Worm (Caenorhabditis elegans) whole organism, young adult: ENCODE measurements around the gene T05H10.4.
A peak's percentile ranks its signal among the peaks of the same experiment; 100 is the strongest.

Experiments used
- B0035.1 ChIP-seq: sonication (generic microtip); optimal IDR thresholded peaks from 2 replicates; lab custom pipeline; 2016; ENCODE audit warnings: missing genetic modification characterization, mild to moderate bottlenecking, missing compliant biosample characterization, missing genotype, missing genetic modification reagents
- C06A6.2 ChIP-seq: fragments of 200-800 bp; sonication (Bioruptor generic); conservative IDR thresholded peaks from 2 replicates; pipeline ENCODE4 v1.3.6; 2022; ENCODE audit warnings: missing genetic modification characterization, missing compliant biosample characterization
- C17E4.6 ChIP-seq: fragments of 200-800 bp; sonication (Bioruptor generic); IDR thresholded peaks from 2 replicates; pipeline ENCODE4 v1.3.6; 2022; ENCODE audit warnings: missing genetic modification reagents, missing genetic modification characterization, missing compliant biosample characterization
- D2030.7 ChIP-seq: fragments of 200-800 bp; sonication (Bioruptor generic); IDR thresholded peaks from 2 replicates; pipeline ENCODE4 v1.3.6; 2022; ENCODE audit warnings: missing genetic modification reagents, missing genetic modification characterization, missing compliant biosample characterization
- F10E7.11 ChIP-seq: sonication (generic microtip); optimal IDR thresholded peaks from 2 replicates; lab custom pipeline; 2017; ENCODE audit warnings: mild to moderate bottlenecking, missing genetic modification characterization, moderate library complexity, missing compliant biosample characterization
- F33H1.4 ChIP-seq: fragments of 200-800 bp; sonication (Bioruptor generic); IDR thresholded peaks from 2 replicates; pipeline ENCODE4 v1.3.6; 2022; ENCODE audit warnings: missing genetic modification reagents, missing genetic modification characterization, missing compliant biosample characterization
- F39B2.1 ChIP-seq: fragments of 200-800 bp; sonication (Bioruptor generic); IDR thresholded peaks from 2 replicates; pipeline ENCODE4 v1.3.6; 2022; ENCODE audit warnings: missing genetic modification reagents, missing genetic modification characterization, missing compliant biosample characterization
- F55B11.4 ChIP-seq: sonication (generic microtip); optimal IDR thresholded peaks from 2 replicates; lab custom pipeline; 2016; ENCODE audit warnings: missing compliant biosample characterization, missing genetic modification characterization, borderline replicate concordance; ENCODE audit not compliant: insufficient read depth
- T26A5.8 ChIP-seq: sonication (generic microtip); optimal IDR thresholded peaks from 2 replicates; lab custom pipeline; 2016; ENCODE audit warnings: missing genetic modification characterization, missing compliant biosample characterization
- Y53F4B.3 ChIP-seq: fragments of 200-800 bp; sonication (Bioruptor generic); IDR thresholded peaks from 2 replicates; pipeline ENCODE4 v1.3.6; 2022; ENCODE audit warnings: missing genetic modification reagents, missing genetic modification characterization, missing compliant biosample characterization
- Y53G8AR.9 ChIP-seq: fragments of 200-800 bp; sonication (Bioruptor generic); conservative IDR thresholded peaks from 2 replicates; pipeline ENCODE4 v1.3.6; 2022; ENCODE audit warnings: missing genetic modification reagents, missing genetic modification characterization, missing compliant biosample characterization
- Y95B8A.8 ChIP-seq: fragments of 200-800 bp; sonication (Bioruptor generic); IDR thresholded peaks from 2 replicates; pipeline ENCODE4 v1.3.6; 2022; ENCODE audit warnings: missing genetic modification reagents, missing genetic modification characterization, missing compliant biosample characterization
- aptf-3 ChIP-seq: fragments of 200-800 bp; sonication (Bioruptor generic); IDR thresholded peaks from 2 replicates; pipeline ENCODE4 v1.3.6; 2022; ENCODE audit warnings: missing genetic modification characterization, missing compliant biosample characterization
- atf-7 ChIP-seq: sonication (generic microtip); optimal IDR thresholded peaks from 2 replicates; lab custom pipeline; 2017; ENCODE audit warnings: mild to moderate bottlenecking, missing genetic modification characterization, missing compliant biosample characterization
- attf-5 ChIP-seq: fragments of 200-800 bp; sonication (Bioruptor generic); optimal IDR thresholded peaks from 2 replicates; lab custom pipeline; 2018; ENCODE audit warnings: mild to moderate bottlenecking, missing genetic modification characterization, missing compliant biosample characterization
- attf-6 ChIP-seq: fragments of 200-800 bp; sonication (Bioruptor generic); IDR thresholded peaks from 2 replicates; pipeline ENCODE4 v1.3.6; 2022; ENCODE audit warnings: missing genetic modification reagents, missing genetic modification characterization, missing compliant biosample characterization
- ceh-27 ChIP-seq: fragments of 200-800 bp; sonication (Bioruptor generic); optimal IDR thresholded peaks from 2 replicates; lab custom pipeline; 2018; ENCODE audit warnings: mild to moderate bottlenecking, missing genetic modification characterization, moderate library complexity, missing compliant biosample characterization
- ceh-91 ChIP-seq: fragments of 200-800 bp; sonication (Bioruptor generic); IDR thresholded peaks from 2 replicates; pipeline ENCODE4 v1.3.6; 2022; ENCODE audit warnings: missing genetic modification reagents, missing genetic modification characterization, missing compliant biosample characterization
- dox-1 ChIP-seq: fragments of 200-800 bp; sonication (Bioruptor generic); IDR thresholded peaks from 2 replicates; pipeline ENCODE4 v1.3.6; 2022; ENCODE audit warnings: missing genetic modification reagents, missing genetic modification characterization, missing compliant biosample characterization
- ekl-4 ChIP-seq: fragments of 200-800 bp; sonication (Bioruptor generic); IDR thresholded peaks from 2 replicates; pipeline ENCODE4 v1.3.6; 2022; ENCODE audit warnings: missing genetic modification reagents, missing genetic modification characterization, missing compliant biosample characterization
- ets-4 ChIP-seq: fragments of 200-800 bp; sonication (Bioruptor generic); optimal IDR thresholded peaks from 2 replicates; lab custom pipeline; 2018; ENCODE audit warnings: mild to moderate bottlenecking, missing genetic modification characterization, missing compliant biosample characterization
- fkh-3 ChIP-seq: sonication (generic microtip); optimal IDR thresholded peaks from 2 replicates; lab custom pipeline; 2016; ENCODE audit warnings: mild to moderate bottlenecking, missing genetic modification characterization, missing compliant biosample characterization
- hlh-12 ChIP-seq: sonication (generic microtip); optimal IDR thresholded peaks from 2 replicates; lab custom pipeline; 2016; ENCODE audit warnings: missing genetic modification characterization, missing compliant biosample characterization
- hlh-26 ChIP-seq: fragments of 200-800 bp; sonication (Bioruptor generic); conservative IDR thresholded peaks from 2 replicates; pipeline ENCODE4 v1.3.6; 2022; ENCODE audit warnings: missing genetic modification reagents, missing genetic modification characterization, missing compliant biosample characterization
- hsf-1 ChIP-seq: fragments of 200-800 bp; sonication (Bioruptor generic); IDR thresholded peaks from 2 replicates; pipeline ENCODE4 v1.3.6; 2022; ENCODE audit warnings: missing genetic modification reagents, missing genetic modification characterization, missing compliant biosample characterization
- lin-35 ChIP-seq, 3 experiments: fragments of 150-350 bp in 2 of 3; sonication (generic microtip) in 1 of 3; optimal IDR thresholded peaks; 2 replicates each; lab custom pipeline; 2014 to 2018; ENCODE audit warnings: missing biosample characterization in 3 of 3, missing genetic modification characterization in 3 of 3, missing genetic modification reagents in 3 of 3
- lir-1 ChIP-seq: fragments of 200-800 bp; sonication (Bioruptor generic); conservative IDR thresholded peaks from 2 replicates; pipeline ENCODE4 v1.3.6; 2022; ENCODE audit warnings: missing genetic modification reagents, missing genetic modification characterization, missing compliant biosample characterization
- lsl-1 ChIP-seq: fragments of 200-800 bp; sonication (Bioruptor generic); optimal IDR thresholded peaks from 2 replicates; lab custom pipeline; 2018; ENCODE audit warnings: mild to moderate bottlenecking, missing genetic modification characterization, moderate library complexity, missing compliant biosample characterization
- madf-3 ChIP-seq: fragments of 200-800 bp; sonication (Bioruptor generic); IDR thresholded peaks from 2 replicates; pipeline ENCODE4 v1.3.6; 2022; ENCODE audit warnings: missing genetic modification reagents, missing genetic modification characterization, missing compliant biosample characterization
- madf-6 ChIP-seq: fragments of 200-800 bp; sonication (Bioruptor generic); IDR thresholded peaks from 2 replicates; pipeline ENCODE4 v1.3.6; 2022; ENCODE audit warnings: missing genetic modification reagents, missing genetic modification characterization, missing compliant biosample characterization
- mel-28 ChIP-seq: sonication (generic microtip); optimal IDR thresholded peaks from 2 replicates; lab custom pipeline; 2016; ENCODE audit warnings: borderline replicate concordance, mild to moderate bottlenecking, missing genetic modification characterization, missing compliant biosample characterization
- mes-4 ChIP-seq: sonication (generic microtip); optimal IDR thresholded peaks from 2 replicates; lab custom pipeline; 2016; ENCODE audit warnings: missing genotype, missing genetic modification characterization, missing compliant biosample characterization
- nfya-2 ChIP-seq: fragments of 200-800 bp; sonication (Bioruptor generic); IDR thresholded peaks from 2 replicates; pipeline ENCODE4 v1.3.6; 2022; ENCODE audit warnings: missing genetic modification reagents, missing genetic modification characterization, missing compliant biosample characterization
- nhr-120 ChIP-seq: fragments of 200-800 bp; sonication (Bioruptor generic); IDR thresholded peaks from 2 replicates; pipeline ENCODE4 v1.3.6; 2022; ENCODE audit warnings: missing genetic modification characterization, missing compliant biosample characterization
- nhr-80 ChIP-seq: sonication (generic microtip); optimal IDR thresholded peaks from 2 replicates; lab custom pipeline; 2016; ENCODE audit warnings: missing genetic modification characterization, missing compliant biosample characterization
- repo-1 ChIP-seq: sonication (generic microtip); optimal IDR thresholded peaks from 2 replicates; lab custom pipeline; 2017; ENCODE audit warnings: mild to moderate bottlenecking, missing genetic modification characterization, missing compliant biosample characterization
- rpc-1 ChIP-seq, 2 experiments: fragments of 150-350 bp in 1 of 2; sonication (generic microtip) in 1 of 2; optimal IDR thresholded peaks; 2 replicates each; lab custom pipeline; 2014 to 2018; ENCODE audit warnings: missing biosample characterization in 1 of 2, missing genetic modification characterization in 1 of 2, missing genetic modification reagents in 1 of 2, missing genotype in 1 of 2
- sdz-38 ChIP-seq: sonication (generic microtip); optimal IDR thresholded peaks from 2 replicates; lab custom pipeline; 2016; ENCODE audit warnings: missing genotype, missing genetic modification characterization, missing compliant biosample characterization
- snpc-1.1 ChIP-seq: sonication (generic microtip); optimal IDR thresholded peaks from 2 replicates; lab custom pipeline; 2017; ENCODE audit warnings: missing genetic modification characterization, mild to moderate bottlenecking, missing compliant biosample characterization, antibody characterized with exemption, moderate library complexity, missing genotype, missing genetic modification reagents; ENCODE audit not compliant: insufficient read depth
- snpc-3.4 ChIP-seq: sonication (generic microtip); optimal IDR thresholded peaks from 2 replicates; lab custom pipeline; 2017; ENCODE audit warnings: missing genetic modification characterization, mild to moderate bottlenecking, missing compliant biosample characterization, antibody characterized with exemption, moderate library complexity, missing genotype, missing genetic modification reagents
- somi-1 ChIP-seq: fragments of 200-800 bp; sonication (Bioruptor generic); optimal IDR thresholded peaks from 2 replicates; lab custom pipeline; 2018; ENCODE audit warnings: mild to moderate bottlenecking, missing genetic modification characterization, missing compliant biosample characterization
- sptf-2 ChIP-seq: fragments of 200-800 bp; sonication (Bioruptor generic); optimal IDR thresholded peaks from 2 replicates; lab custom pipeline; 2018; ENCODE audit warnings: mild to moderate bottlenecking, missing genetic modification characterization, missing compliant biosample characterization
- tbp1 ChIP-seq: fragments of 200-800 bp; sonication (Bioruptor generic); optimal IDR thresholded peaks from 2 replicates; lab custom pipeline; 2018; ENCODE audit warnings: mild to moderate bottlenecking, missing genetic modification characterization, missing compliant biosample characterization
- tbx-9 ChIP-seq: sonication (generic microtip); optimal IDR thresholded peaks from 2 replicates; lab custom pipeline; 2016; ENCODE audit warnings: borderline replicate concordance, missing genetic modification characterization, inconsistent platforms, missing compliant biosample characterization
- unc-62 ChIP-seq: fragments of 150-350 bp; optimal IDR thresholded peaks from 2 replicates; lab custom pipeline; 2014; ENCODE audit warnings: missing biosample characterization, missing genetic modification reagents, missing genetic modification characterization
- zfh-2 ChIP-seq: fragments of 200-800 bp; sonication (Bioruptor generic); conservative IDR thresholded peaks from 2 replicates; pipeline ENCODE4 v1.3.6; 2022; ENCODE audit warnings: missing genetic modification reagents, missing genetic modification characterization, missing compliant biosample characterization
- ztf-28 ChIP-seq: fragments of 200-800 bp; sonication (Bioruptor generic); IDR thresholded peaks from 2 replicates; pipeline ENCODE4 v1.3.6; 2022; ENCODE audit warnings: missing genetic modification reagents, missing genetic modification characterization, missing compliant biosample characterization
- ztf-3 ChIP-seq: fragments of 200-800 bp; sonication (Bioruptor generic); optimal IDR thresholded peaks from 2 replicates; lab custom pipeline; 2018; ENCODE audit warnings: mild to moderate bottlenecking, missing genetic modification characterization, missing compliant biosample characterization

Gene T05H10.4

ce11 chrII:8028246-8028694 is 24.7 kb upstream of the T05H10.4 start (continued):
- peak; percentile 52 for TF ChIP-seq B0035.1 (tag; lab: Kevin White, UChicago)
- TF ChIP-seq sdz-38 = no peak
- peak; percentile 22 for TF ChIP-seq ztf-3 (GFP tag; lab: Kevin White, UChicago)
- peak; percentile 17 for TF ChIP-seq snpc-3.4 (tag; lab: Kevin White, UChicago)
- TF ChIP-seq hlh-12 (tag; lab: Kevin White, UChicago) = no peak
- TF ChIP-seq zfh-2 (GFP tag; lab: Robert Waterston, UW) = peak; percentile 100
- TF ChIP-seq mel-28 = no peak
- TF ChIP-seq sptf-2 (GFP tag; lab: Kevin White, UChicago) = peak; percentile 18
- peak; percentile 95 for TF ChIP-seq lir-1
- TF ChIP-seq C17E4.6 = no peak
- TF ChIP-seq F55B11.4 (tag; lab: Kevin White, UChicago) = no peak
- no peak for TF ChIP-seq attf-6
- TF ChIP-seq madf-6 (GFP tag; lab: Robert Waterston, UW) = peak; percentile 38; the same call in 1 of the 2 replicates
- TF ChIP-seq aptf-3 (GFP tag; lab: Robert Waterston, UW) = no peak
- no peak for TF ChIP-seq tbx-9 (tag; lab: Kevin White, UChicago)
- TF ChIP-seq C06A6.2 (GFP tag; lab: Robert Waterston, UW) = peak; percentile 74
- TF ChIP-seq Y95B8A.8 (GFP tag; lab: Robert Waterston, UW) = peak; percentile 56; the same call in 1 of the 2 replicates
- TF ChIP-seq attf-5 (GFP tag; lab: Kevin White, UChicago) = peak; percentile 98
- no peak for TF ChIP-seq fkh-3
- no peak for TF ChIP-seq F39B2.1 (GFP tag; lab: Robert Waterston, UW)
- TF ChIP-seq snpc-1.1 (tag; lab: Kevin White, UChicago) = no peak
- peak; percentile 22 for TF ChIP-seq lsl-1 (GFP tag; lab: Kevin White, UChicago)
- TF ChIP-seq ceh-27 (GFP tag; lab: Kevin White, UChicago) = peak; percentile 87
- TF ChIP-seq rpc-1 (optimal IDR thresholded peaks at IDR 0.05; lab: Kevin White, UChicago) = no peak
- TF ChIP-seq rpc-1 (tag; optimal IDR thresholded peaks at IDR 0.05; lab: Kevin White, UChicago) = no peak
- peak; percentile 83 for TF ChIP-seq atf-7 (tag; lab: Kevin White, UChicago)
- TF ChIP-seq T26A5.8 (tag; lab: Kevin White, UChicago) = peak; percentile 18
- peak; percentile 89 for TF ChIP-seq ekl-4 (GFP tag; lab: Robert Waterston, UW)
- peak in 1 of 3 experiments; percentile 89 for TF ChIP-seq lin-35 (GFP tag; optimal IDR thresholded peaks at IDR 0.05; lab: Kevin White, UChicago)
- peak; percentile 98 for TF ChIP-seq nhr-80
- TF ChIP-seq hlh-26 (GFP tag; lab: Robert Waterston, UW) = no peak
- TF ChIP-seq tbp1 (GFP tag; lab: Kevin White, UChicago) = peak; percentile 64
- no peak for TF ChIP-seq mes-4
- TF ChIP-seq repo-1 (tag; lab: Kevin White, UChicago) = peak; percentile 83
- TF ChIP-seq hsf-1 (GFP tag; lab: Robert Waterston, UW) = 0 out of 2 replicates have a peak, but pooled peaks have one; percentile 38
- TF ChIP-seq ceh-91 (GFP tag; lab: Robert Waterston, UW) = peak; percentile 60
- no peak for TF ChIP-seq Y53F4B.3
- no peak for TF ChIP-seq D2030.7 (GFP tag; lab: Robert Waterston, UW)
- peak; percentile 41; the same call in 1 of the 2 replicates for TF ChIP-seq ztf-28
- no peak for TF ChIP-seq nhr-120 (GFP tag; lab: Robert Waterston, UW)
- TF ChIP-seq somi-1 (GFP tag; lab: Kevin White, UChicago) = peak; percentile 86
- peak; percentile 94 for TF ChIP-seq dox-1
- TF ChIP-seq F33H1.4 (GFP tag; lab: Robert Waterston, UW) = peak; percentile 38
- TF ChIP-seq madf-3 (GFP tag; lab: Robert Waterston, UW) = peak; percentile 72; the same call in 1 of the 2 replicates
- TF ChIP-seq nfya-2 = no peak
- peak; percentile 23 for TF ChIP-seq F10E7.11
- TF ChIP-seq Y53G8AR.9 = 0 out of 2 replicates have a peak, but pooled peaks have one; percentile 52
- TF ChIP-seq ets-4 (GFP tag; lab: Kevin White, UChicago) = peak; percentile 15
- peak; percentile 68 for TF ChIP-seq unc-62 (GFP tag; lab: Kevin White, UChicago)
